Fruit fly (Drosophila melanogaster) whole organism, adult: ENCODE measurements around the gene CG42268.

Experiments
- CG11617 ChIP-seq: fragments of 200-800 bp; sonication (Bioruptor generic); optimal IDR thresholded peaks from 2 replicates; lab custom pipeline; 2017; ENCODE audit warnings: mild to moderate bottlenecking, missing biosample characterization, missing genetic modification reagents, missing genetic modification characterization
- CG12768 ChIP-seq: fragments of 200-800 bp; sonication (Bioruptor generic); optimal IDR thresholded peaks from 2 replicates; lab custom pipeline; 2017; ENCODE audit warnings: missing biosample characterization, missing genetic modification characterization, mild to moderate bottlenecking, moderate library complexity, missing genetic modification reagents
- CG1620 ChIP-seq: fragments of 200-800 bp; sonication (Bioruptor generic); optimal IDR thresholded peaks from 2 replicates; lab custom pipeline; 2016; ENCODE audit warnings: missing biosample characterization, missing genetic modification characterization
- Clk ChIP-seq: fragments of 200-800 bp; sonication (Bioruptor generic); optimal IDR thresholded peaks from 2 replicates; lab custom pipeline; 2017; ENCODE audit warnings: missing biosample characterization, missing genetic modification characterization
- Crg-1 ChIP-seq: fragments of 200-800 bp; sonication (Bioruptor generic); optimal IDR thresholded peaks from 2 replicates; lab custom pipeline; 2016; ENCODE audit warnings: missing biosample characterization, missing genetic modification characterization
- Hr96 ChIP-seq: fragments of 200-800 bp; sonication (Bioruptor generic); optimal IDR thresholded peaks from 2 replicates; lab custom pipeline; 2016; ENCODE audit warnings: missing biosample characterization, missing genetic modification characterization
- Mnt ChIP-seq: fragments of 200-800 bp; sonication (Bioruptor generic); optimal IDR thresholded peaks from 2 replicates; lab custom pipeline; 2016; ENCODE audit warnings: missing biosample characterization, mild to moderate bottlenecking, missing genetic modification characterization
- cic ChIP-seq: fragments of 200-800 bp; sonication (Bioruptor generic); optimal IDR thresholded peaks from 2 replicates; lab custom pipeline; 2017; ENCODE audit warnings: missing biosample characterization, mild to moderate bottlenecking, missing genetic modification characterization, moderate library complexity
- tj ChIP-seq: fragments of 200-800 bp; sonication (Bioruptor generic); optimal IDR thresholded peaks from 3 replicates; lab custom pipeline; 2017; ENCODE audit warnings: missing biosample characterization, mild to moderate bottlenecking, missing genetic modification characterization, moderate library complexity

dm6 chr3L:9764307-9764706 lies 4.1 kb upstream of the CG42268 start:
- TF ChIP-seq CG1620 (GFP tag; lab: Kevin White, UChicago) (no peak), Crg-1 (no peak), cic (GFP tag; lab: Kevin White, UChicago) (no peak), CG11617 (GFP tag; lab: Kevin White, UChicago) (no peak), tj (GFP tag; lab: Kevin White, UChicago) (no peak), Hr96 (GFP tag; lab: Kevin White, UChicago) (no peak), Mnt (no peak), Clk (no peak), CG12768 (GFP tag; lab: Kevin White, UChicago) (no peak)
